Worm (Caenorhabditis elegans): Measurements from ENCODE around the gene F46C3.7.

ce11 chrX:11400467-11401184, 39.2 kb upstream of the F46C3.7 start:
- TF ChIP-seq snpc-4 (tag; optimal IDR thresholded peaks at IDR 0.05) (no peak), pqm-1 (tag; optimal IDR thresholded peaks at IDR 0.05) (peak; percentile 61), ztf-11 (tag; optimal IDR thresholded peaks at IDR 0.05) (no peak), skn-1 (tag; optimal IDR thresholded peaks at IDR 0.05) (no peak), nhr-28 (tag; optimal IDR thresholded peaks at IDR 0.05) (no peak), pha-4 (tag; optimal IDR thresholded peaks at IDR 0.05) (peak; percentile 39), ceh-82 (tag; optimal IDR thresholded peaks at IDR 0.05) (no peak), mml-1 (tag; optimal IDR thresholded peaks at IDR 0.05) (no peak)

Measured in whole organism, L3 larva.